Worm (Caenorhabditis elegans) whole organism, L4 larva: ENCODE data around the gene fbxa-158.

ENCODE experiments used
- D1046.2 ChIP-seq: fragments of 200-800 bp; sonication (Bioruptor generic); IDR thresholded peaks from 2 replicates; pipeline ENCODE4 v1.3.6; 2022; ENCODE audit warnings: missing genetic modification characterization, missing compliant biosample characterization
- F26F4.8 ChIP-seq: fragments of 200-800 bp; sonication (Bioruptor generic); conservative IDR thresholded peaks from 2 replicates; pipeline ENCODE4 v1.3.6; 2022; ENCODE audit warnings: missing genetic modification characterization, missing compliant biosample characterization
- F37D6.2 ChIP-seq: sonication (generic microtip); optimal IDR thresholded peaks from 2 replicates; lab custom pipeline; 2016; ENCODE audit warnings: mild to moderate bottlenecking, missing genetic modification characterization, missing compliant biosample characterization
- R02D3.7 ChIP-seq: fragments of 150-350 bp; sonication (generic microtip); optimal IDR thresholded peaks from 3 replicates; lab custom pipeline; 2014; ENCODE audit warnings: missing biosample characterization, missing genetic modification characterization
- T26A8.4 ChIP-seq: fragments of 200-800 bp; sonication (Bioruptor generic); IDR thresholded peaks from 2 replicates; pipeline ENCODE4 v1.3.6; 2022; ENCODE audit warnings: missing genetic modification characterization, missing compliant biosample characterization
- Y75B8A.6 ChIP-seq: fragments of 200-800 bp; sonication (Bioruptor generic); IDR thresholded peaks from 2 replicates; pipeline ENCODE4 v1.3.6; 2022; ENCODE audit warnings: missing genetic modification reagents, missing genetic modification characterization, missing compliant biosample characterization
- ZK337.2 ChIP-seq: fragments of 200-800 bp; sonication (Bioruptor generic); IDR thresholded peaks from 2 replicates; pipeline ENCODE4 v1.3.6; 2022; ENCODE audit warnings: missing genetic modification reagents, missing genetic modification characterization, missing compliant biosample characterization
- ZK546.5 ChIP-seq, 2 experiments: sonication (generic microtip); optimal IDR thresholded peaks; 2 replicates each; lab custom pipeline; 2017; ENCODE audit warnings: missing biosample characterization in 2 of 2, missing genetic modification characterization in 2 of 2
- ama-1 ChIP-seq: fragments of 150-350 bp; optimal IDR thresholded peaks from 2 replicates; lab custom pipeline; 2014; ENCODE audit warnings: inconsistent platforms, mixed read lengths
- arid-1 ChIP-seq: fragments of 200-800 bp; sonication (Bioruptor generic); conservative IDR thresholded peaks from 2 replicates; pipeline ENCODE4 v1.3.6; 2022; ENCODE audit warnings: missing genetic modification reagents, missing genetic modification characterization, missing compliant biosample characterization
- ceh-28 ChIP-seq: fragments of 150-350 bp; optimal IDR thresholded peaks from 2 replicates; lab custom pipeline; 2014; ENCODE audit warnings: missing biosample characterization, missing genetic modification reagents, missing genetic modification characterization
- ceh-44 ChIP-seq: fragments of 200-800 bp; sonication (Bioruptor generic); IDR thresholded peaks from 2 replicates; pipeline ENCODE4 v1.3.6; 2022; ENCODE audit warnings: missing genetic modification reagents, missing genetic modification characterization, missing compliant biosample characterization
- ceh-62 ChIP-seq: sonication (generic microtip); optimal IDR thresholded peaks from 2 replicates; lab custom pipeline; 2017; ENCODE audit warnings: missing biosample characterization, missing genetic modification characterization
- daf-16 ChIP-seq, 3 experiments: sonication (generic microtip); optimal IDR thresholded peaks; 2 replicates each; lab custom pipeline; 2016 to 2017; ENCODE audit warnings: missing genetic modification characterization in 3 of 3, missing genetic modification reagents in 3 of 3, mild to moderate bottlenecking in 2 of 3, missing compliant biosample characterization in 2 of 3, missing biosample characterization in 1 of 3, moderate library complexity in 1 of 3
- daf-19 ChIP-seq: fragments of 200-800 bp; sonication (Bioruptor generic); conservative IDR thresholded peaks from 2 replicates; pipeline ENCODE4 v1.3.6; 2022; ENCODE audit warnings: missing genetic modification characterization, missing compliant biosample characterization
- dmd-6 ChIP-seq: fragments of 200-800 bp; sonication (Bioruptor generic); IDR thresholded peaks from 2 replicates; pipeline ENCODE4 v1.3.6; 2022; ENCODE audit warnings: missing genetic modification reagents, missing genetic modification characterization, missing compliant biosample characterization
- duxl-1 ChIP-seq: sonication (generic microtip); optimal IDR thresholded peaks from 2 replicates; lab custom pipeline; 2016; ENCODE audit warnings: mild to moderate bottlenecking, missing genetic modification characterization, moderate library complexity, missing compliant biosample characterization; ENCODE audit not compliant: poor library complexity
- dve-1 ChIP-seq: sonication (generic microtip); optimal IDR thresholded peaks from 2 replicates; lab custom pipeline; 2017; ENCODE audit warnings: antibody characterized with exemption, mild to moderate bottlenecking, missing genetic modification characterization, missing compliant biosample characterization; ENCODE audit not compliant: insufficient read depth
- egl-27 ChIP-seq: sonication (generic microtip); optimal IDR thresholded peaks from 3 replicates; lab custom pipeline; 2017; ENCODE audit warnings: missing biosample characterization, missing genetic modification reagents, missing genetic modification characterization
- fkh-10 ChIP-seq: fragments of 150-350 bp; optimal IDR thresholded peaks from 2 replicates; lab custom pipeline; 2014; ENCODE audit warnings: missing biosample characterization, missing genetic modification reagents, missing genetic modification characterization
- gei-8 ChIP-seq: fragments of 200-800 bp; sonication (Bioruptor generic); optimal IDR thresholded peaks from 2 replicates; lab custom pipeline; 2018; ENCODE audit warnings: mild to moderate bottlenecking, missing genetic modification characterization, missing compliant biosample characterization
- hif-1 ChIP-seq, 2 experiments: sonication (generic microtip); optimal IDR thresholded peaks; 2 replicates each; lab custom pipeline; 2016 to 2017; ENCODE audit warnings: missing compliant biosample characterization in 2 of 2, missing genetic modification characterization in 2 of 2, missing genetic modification reagents in 2 of 2, missing genotype in 2 of 2, mild to moderate bottlenecking in 1 of 2
- hlh-11 ChIP-seq: fragments of 200-800 bp; sonication (Bioruptor generic); optimal IDR thresholded peaks from 2 replicates; lab custom pipeline; 2018; ENCODE audit warnings: mild to moderate bottlenecking, missing genetic modification characterization, missing compliant biosample characterization
- hlh-30 ChIP-seq: sonication (generic microtip); optimal IDR thresholded peaks from 2 replicates; lab custom pipeline; 2017; ENCODE audit warnings: antibody characterized with exemption, mild to moderate bottlenecking, missing genetic modification characterization, missing compliant biosample characterization; ENCODE audit not compliant: insufficient read depth
- lin-1 ChIP-seq: fragments of 200-800 bp; sonication (Bioruptor generic); IDR thresholded peaks from 2 replicates; pipeline ENCODE4 v1.3.6; 2022; ENCODE audit warnings: missing genetic modification reagents, missing genetic modification characterization, missing compliant biosample characterization
- lin-39 ChIP-seq: fragments of 150-350 bp; optimal IDR thresholded peaks from 2 replicates; lab custom pipeline; 2014; ENCODE audit warnings: missing biosample characterization, missing genetic modification reagents, missing genetic modification characterization
- lir-3 ChIP-seq: sonication (generic microtip); optimal IDR thresholded peaks from 2 replicates; lab custom pipeline; 2016; ENCODE audit warnings: mild to moderate bottlenecking, missing genetic modification characterization, missing compliant biosample characterization
- mep-1 ChIP-seq: fragments of 150-350 bp; sonication (generic microtip); optimal IDR thresholded peaks from 3 replicates; lab custom pipeline; 2014; ENCODE audit warnings: missing biosample characterization, missing genetic modification characterization
- nhr-10 ChIP-seq: fragments of 150-350 bp; optimal IDR thresholded peaks from 2 replicates; lab custom pipeline; 2014; ENCODE audit warnings: missing biosample characterization, missing genetic modification characterization
- nhr-111 ChIP-seq: fragments of 200-800 bp; sonication (Bioruptor generic); optimal IDR thresholded peaks from 2 replicates; lab custom pipeline; 2018; ENCODE audit warnings: mild to moderate bottlenecking, missing genetic modification characterization, missing compliant biosample characterization
- nhr-25 ChIP-seq: sonication (generic microtip); optimal IDR thresholded peaks from 2 replicates; lab custom pipeline; 2017; ENCODE audit warnings: missing genetic modification characterization, mild to moderate bottlenecking, missing compliant biosample characterization, antibody characterized with exemption, moderate library complexity, borderline replicate concordance; ENCODE audit not compliant: insufficient read depth
- nhr-28 ChIP-seq: fragments of 150-350 bp; optimal IDR thresholded peaks from 2 replicates; lab custom pipeline; 2014; ENCODE audit warnings: missing biosample characterization, missing genetic modification characterization
- nhr-48 ChIP-seq: sonication (generic microtip); optimal IDR thresholded peaks from 2 replicates; lab custom pipeline; 2016; ENCODE audit warnings: mild to moderate bottlenecking, missing genetic modification characterization, missing compliant biosample characterization
- nhr-77 ChIP-seq: fragments of 150-350 bp; optimal IDR thresholded peaks from 2 replicates; lab custom pipeline; 2014; ENCODE audit warnings: missing biosample characterization, missing genetic modification characterization
- pha-4 ChIP-seq, 2 experiments: fragments of 150-350 bp in 1 of 2; fragments of 200-800 bp in 1 of 2; sonication (Bioruptor generic) in 1 of 2; IDR thresholded peaks in 1 of 2; optimal IDR thresholded peaks in 1 of 2; 2 replicates each; pipeline versions ENCODE4 v1.3.6 to Lab custom; 2014 to 2022; ENCODE audit warnings: missing genetic modification characterization in 2 of 2, missing genetic modification reagents in 2 of 2, missing biosample characterization in 1 of 2, missing compliant biosample characterization in 1 of 2
- php-3 ChIP-seq: fragments of 200-800 bp; sonication (Bioruptor generic); IDR thresholded peaks from 2 replicates; pipeline ENCODE4 v1.3.6; 2022; ENCODE audit warnings: missing genetic modification reagents, missing genetic modification characterization, missing compliant biosample characterization
- pqm-1 ChIP-seq: sonication (generic microtip); optimal IDR thresholded peaks from 2 replicates; lab custom pipeline; 2017; ENCODE audit warnings: missing biosample characterization, missing genetic modification characterization
- saeg-2 ChIP-seq: fragments of 200-800 bp; sonication (Bioruptor generic); IDR thresholded peaks from 2 replicates; pipeline ENCODE4 v1.3.6; 2022; ENCODE audit warnings: missing genetic modification reagents, missing genetic modification characterization, missing compliant biosample characterization
- unc-130 ChIP-seq: sonication (generic microtip); optimal IDR thresholded peaks from 2 replicates; lab custom pipeline; 2016; ENCODE audit warnings: missing genetic modification reagents, missing genetic modification characterization, missing compliant biosample characterization
- unc-62 ChIP-seq, 3 experiments: fragments of 150-350 bp in 1 of 3; sonication (generic microtip); optimal IDR thresholded peaks in 2 of 3; peaks in 1 of 3; 1 replicate in 1 of 3; 2 replicates in 2 of 3; lab custom pipeline; 2014 to 2017; ENCODE audit warnings: missing biosample characterization in 3 of 3, missing genetic modification characterization in 3 of 3, missing genetic modification reagents in 3 of 3, missing genotype in 1 of 3
- zfp-2 ChIP-seq: sonication (generic microtip); optimal IDR thresholded peaks from 2 replicates; lab custom pipeline; 2016; ENCODE audit warnings: mild to moderate bottlenecking, missing genetic modification characterization, missing compliant biosample characterization
- zfp-3 ChIP-seq: fragments of 200-800 bp; sonication (Bioruptor generic); conservative IDR thresholded peaks from 2 replicates; pipeline ENCODE4 v1.3.6; 2022; ENCODE audit warnings: missing genetic modification reagents, missing genetic modification characterization, missing compliant biosample characterization
- ztf-7 ChIP-seq: fragments of 150-350 bp; optimal IDR thresholded peaks from 2 replicates; lab custom pipeline; 2014; ENCODE audit warnings: missing biosample characterization, missing genetic modification characterization

Gene fbxa-158

DNA sequence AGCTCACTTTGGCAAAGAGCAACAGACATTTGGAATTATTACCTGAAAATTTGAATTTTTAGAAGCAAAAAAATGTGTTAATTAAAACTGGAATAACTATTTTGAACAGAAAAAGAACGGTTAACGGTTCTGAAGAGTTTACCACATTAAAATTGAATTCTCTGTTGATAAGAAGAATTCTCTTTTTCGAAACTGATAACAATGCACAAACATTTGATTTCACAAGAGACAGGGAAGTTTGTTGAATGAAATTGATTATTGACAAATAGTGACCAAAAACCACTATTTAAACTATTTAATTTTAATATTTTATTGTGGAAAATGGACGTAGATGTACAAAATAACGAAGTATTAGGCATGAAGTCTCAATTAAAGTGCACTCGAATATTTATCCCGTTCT, 13.5 kb downstream of the fbxa-158 start:
- TF ChIP-seq unc-62 (GFP tag; optimal IDR thresholded peaks at IDR 0.05 in 1 of 2; lab: Kevin White, UChicago) (no peak), unc-62 (tag; optimal IDR thresholded peaks at IDR 0.05; lab: Kevin White, UChicago) (no peak), daf-16 (GFP tag; optimal IDR thresholded peaks at IDR 0.05; lab: Kevin White, UChicago) (no peak), daf-16 (tag; optimal IDR thresholded peaks at IDR 0.05; lab: Kevin White, UChicago) (peak; percentile 86), egl-27 (tag; lab: Kevin White, UChicago) (no peak), T26A8.4 (no peak), pqm-1 (peak; percentile 80), nhr-10 (tag; lab: Kevin White, UChicago) (no peak), hlh-30 (no peak), dve-1 (tag; lab: Kevin White, UChicago) (no peak), hif-1 (tag; optimal IDR thresholded peaks at IDR 0.05; lab: Kevin White, UChicago) (no peak), nhr-25 (tag; lab: Kevin White, UChicago) (no peak), mep-1 (tag; lab: Kevin White, UChicago) (no peak), hlh-11 (tag; lab: Kevin White, UChicago) (peak; percentile 15), daf-19 (no peak), lir-3 (tag; lab: Kevin White, UChicago) (no peak), nhr-28 (tag; lab: Kevin White, UChicago) (peak; percentile 48), D1046.2 (GFP tag; lab: Robert Waterston, UW) (no peak), ceh-28 (no peak), zfp-2 (tag; lab: Kevin White, UChicago) (no peak), ZK546.5 (tag; optimal IDR thresholded peaks at IDR 0.05; lab: Kevin White, UChicago) (no peak), saeg-2 (GFP tag; lab: Robert Waterston, UW) (no peak), nhr-77 (tag; lab: Kevin White, UChicago) (peak; percentile 46), pha-4 (GFP tag; IDR thresholded peaks at IDR 0.05; lab: Robert Waterston, UW) (no peak), pha-4 (tag; optimal IDR thresholded peaks at IDR 0.05; lab: Kevin White, UChicago) (no peak), ceh-44 (GFP tag; lab: Robert Waterston, UW) (no peak), arid-1 (GFP tag; lab: Robert Waterston, UW) (no peak), nhr-111 (no peak), R02D3.7 (tag; lab: Kevin White, UChicago) (no peak), ztf-7 (no peak), zfp-3 (GFP tag; lab: Robert Waterston, UW) (no peak), duxl-1 (tag; lab: Kevin White, UChicago) (no peak), nhr-48 (tag; lab: Kevin White, UChicago) (no peak)

DNA sequence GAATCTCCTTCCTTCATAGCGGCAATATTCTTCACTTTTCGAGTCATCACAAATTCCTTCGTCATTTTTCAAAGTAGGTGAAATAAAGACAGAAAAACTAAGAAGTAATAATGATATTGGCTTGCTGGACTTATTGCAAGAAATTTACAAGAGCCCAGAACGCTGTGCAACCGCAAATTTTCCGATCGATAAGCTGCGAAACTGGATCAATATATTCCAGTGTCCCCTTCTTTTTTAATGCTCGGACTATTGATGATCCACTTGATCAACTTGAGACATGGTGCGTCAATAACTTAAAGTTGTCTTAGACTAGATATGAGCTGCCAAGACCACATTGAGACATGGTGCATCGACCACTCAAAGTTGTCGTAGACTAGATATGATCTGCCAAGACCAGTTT, 15.0 kb downstream of the fbxa-158 start, which contains the start of gene bath-33:
Gene bath-33 (minus strand): TSS at position 101 of the 400 bp plus-strand sequence.
- TF ChIP-seq Y75B8A.6 (no peak), duxl-1 (tag; lab: Kevin White, UChicago) (no peak), ama-1 (lab: Kevin White, UChicago) (no peak), ZK337.2 (GFP tag; lab: Robert Waterston, UW) (no peak), php-3 (GFP tag; lab: Robert Waterston, UW) (no peak), lin-1 (GFP tag; lab: Robert Waterston, UW) (no peak), gei-8 (GFP tag; lab: Kevin White, UChicago) (no peak), lin-39 (tag; lab: Kevin White, UChicago) (no peak), F26F4.8 (GFP tag; lab: Robert Waterston, UW) (no peak), hif-1 (tag; optimal IDR thresholded peaks at IDR 0.05; lab: Kevin White, UChicago) (no peak), unc-130 (GFP tag; lab: Kevin White, UChicago) (no peak), F37D6.2 (tag; lab: Kevin White, UChicago) (no peak), dve-1 (tag; lab: Kevin White, UChicago) (no peak), ceh-62 (tag; lab: Kevin White, UChicago) (no peak), fkh-10 (GFP tag; lab: Kevin White, UChicago) (no peak), dmd-6 (GFP tag; lab: Robert Waterston, UW) (no peak)
- TF ChIP-seq, all 104 proteins: peak for 0
